Worm (Caenorhabditis elegans) whole organism, midembryonic: Measurements from ENCODE around the gene K09E9.7.

ENCODE experiments used
- flt-1 ChIP-seq: fragments of 200-800 bp; sonication (Bioruptor generic); IDR thresholded peaks from 2 replicates; pipeline ENCODE4 v1.3.6; 2022; ENCODE audit warnings: missing genetic modification characterization, missing compliant biosample characterization
- klf-2 ChIP-seq: fragments of 200-800 bp; sonication (Bioruptor generic); conservative IDR thresholded peaks from 2 replicates; pipeline ENCODE4 v1.3.6; 2022; ENCODE audit warnings: missing genetic modification reagents, missing genetic modification characterization, missing compliant biosample characterization
- ref-1 ChIP-seq: fragments of 200-800 bp; sonication (Bioruptor generic); conservative IDR thresholded peaks from 2 replicates; pipeline ENCODE4 v1.3.6; 2022; ENCODE audit warnings: missing genetic modification reagents, missing genetic modification characterization, missing compliant biosample characterization
- tab-1 ChIP-seq: fragments of 200-800 bp; sonication (Bioruptor generic); IDR thresholded peaks from 2 replicates; pipeline ENCODE4 v1.3.6; 2022; ENCODE audit warnings: missing genetic modification characterization, missing compliant biosample characterization
- ztf-29 ChIP-seq: fragments of 200-800 bp; sonication (Bioruptor generic); IDR thresholded peaks from 2 replicates; pipeline ENCODE4 v1.3.6; 2022; ENCODE audit warnings: missing genetic modification reagents, missing genetic modification characterization, missing compliant biosample characterization

DNA sequence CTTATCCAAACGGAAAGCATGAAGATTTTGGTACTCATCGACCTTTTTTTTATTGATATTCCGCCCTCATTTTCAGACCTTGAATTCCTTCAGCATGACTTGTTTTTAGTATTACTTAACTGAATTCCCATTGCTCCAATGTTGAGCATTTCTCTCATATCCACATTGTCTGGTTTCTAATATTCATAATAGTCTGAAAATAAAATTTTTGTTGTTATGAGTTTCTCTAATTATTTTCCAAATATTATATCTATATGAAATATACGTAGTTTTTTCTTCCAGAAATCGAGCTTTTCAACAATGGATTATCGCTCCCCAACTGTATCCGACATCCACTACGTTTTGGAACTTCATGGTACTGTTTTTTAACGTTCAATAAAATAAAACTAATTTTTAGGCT, 1.9 kb downstream of the K09E9.7 start, which contains the start of gene H08J19.1:
- TF ChIP-seq klf-2 (no peak), ztf-29 (GFP tag; lab: Robert Waterston, UW) (no peak), flt-1 (no peak), tab-1 (GFP tag; lab: Robert Waterston, UW) (no peak), ref-1 (GFP tag; lab: Robert Waterston, UW) (no peak)
